Fruit fly (Drosophila melanogaster): ENCODE data around the gene Spn28Dc.

dm6 chr2L:7964611-7965010 is 42.4 kb downstream of the Spn28Dc start:
- no peak for TF ChIP-seq usp (GFP tag; optimal IDR thresholded peaks at IDR 0.05)
- no peak for TF ChIP-seq CG8478 (optimal IDR thresholded peaks at IDR 0.05)
- no peak for TF ChIP-seq EcR (GFP tag; optimal IDR thresholded peaks at IDR 0.05)
- no peak for TF ChIP-seq psq (optimal IDR thresholded peaks at IDR 0.05)

All from whole organism.